Worm (Caenorhabditis elegans): ENCODE measurements around the gene clc-22.

DNA sequence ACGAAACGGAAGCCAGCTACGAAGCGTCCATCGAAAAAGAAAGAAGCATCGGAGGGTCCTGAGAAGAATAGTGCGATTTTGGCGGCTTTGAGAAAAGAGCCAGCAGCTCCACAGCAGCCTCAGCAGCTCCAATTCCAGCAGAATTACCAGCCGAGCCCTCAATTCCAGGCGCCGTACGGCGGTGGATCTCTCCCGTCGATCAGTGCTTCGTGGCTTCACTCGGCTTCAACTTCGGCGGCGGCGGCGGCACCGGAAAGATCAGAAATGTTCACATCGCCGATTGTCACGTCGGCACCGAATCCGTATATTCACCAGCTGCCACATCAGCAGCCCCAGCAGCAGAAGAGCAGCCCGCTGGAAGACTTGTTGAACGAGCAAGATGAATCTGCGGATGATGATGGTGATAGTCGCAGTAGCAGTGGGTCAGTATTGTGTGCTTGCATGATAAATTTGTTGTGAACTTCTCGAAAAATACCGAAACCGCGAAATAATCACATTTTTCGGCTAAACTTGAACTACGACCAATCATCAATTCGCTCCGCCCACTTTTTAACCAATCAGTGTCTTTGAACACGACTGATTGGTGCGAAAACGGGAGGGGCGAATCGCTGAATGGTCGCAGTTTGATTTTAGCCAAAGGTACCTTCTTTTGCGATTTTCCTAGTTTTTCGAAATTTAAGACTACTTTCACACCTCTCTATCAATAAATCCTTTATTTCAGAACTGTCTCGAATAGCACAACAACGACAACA lies 30.0 kb downstream of the clc-22 start:
- TF ChIP-seq him-1 (tag; optimal IDR thresholded peaks at IDR 0.05) (no peak), W03F9.2 (tag; optimal IDR thresholded peaks at IDR 0.05) (no peak), dao-5 (tag; optimal IDR thresholded peaks at IDR 0.05) (no peak)
